Worm (Caenorhabditis elegans) whole organism, L4/young adult: ENCODE results near the gene Y43F8C.16.
"Not testable (repeated sequence)": the region's sequence is repeated elsewhere in the genome, so short reads cannot be mapped to it uniquely, and the experiment has no call there.

Experiments used
- W03F9.2 ChIP-seq: fragments of 150-350 bp; optimal IDR thresholded peaks from 2 replicates; lab custom pipeline; 2014; ENCODE audit warnings: missing biosample characterization, missing genetic modification characterization
- dao-5 ChIP-seq: sonication (generic microtip); optimal IDR thresholded peaks from 2 replicates; lab custom pipeline; 2016; ENCODE audit warnings: missing genotype, missing genetic modification characterization, moderate library complexity, missing compliant biosample characterization
- him-1 ChIP-seq: sonication (generic microtip); optimal IDR thresholded peaks from 2 replicates; lab custom pipeline; 2016; ENCODE audit warnings: missing genotype, missing genetic modification reagents, missing genetic modification characterization, missing compliant biosample characterization

The Y43F8C.16 gene

DNA sequence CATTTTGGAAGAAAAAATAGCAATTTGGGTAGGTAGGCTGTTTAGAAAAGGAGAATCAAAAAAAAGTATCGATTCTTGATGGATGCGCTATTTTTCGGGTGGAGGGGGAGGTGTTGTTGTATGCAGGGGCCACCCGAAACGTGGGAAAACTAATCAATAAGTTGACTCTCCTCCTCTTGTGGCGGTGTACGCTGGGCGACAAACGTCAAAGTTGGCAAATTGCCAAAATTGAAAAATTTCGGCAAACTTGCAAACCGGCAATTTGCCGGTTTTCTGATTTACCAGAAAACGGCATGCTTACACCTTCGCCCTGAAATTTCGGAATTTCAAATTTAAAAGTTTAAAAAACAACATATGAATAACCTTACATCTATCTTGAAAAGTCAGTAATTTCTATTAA, 25.7 kb upstream of the Y43F8C.16 start, which contains the start of gene W04E12.2:
Gene W04E12.2 (minus strand): TSS at position 101 of the 400 bp plus-strand sequence.
- no peak for TF ChIP-seq W03F9.2 (tag; lab: Kevin White, UChicago)

- no peak for TF ChIP-seq him-1 (tag; lab: Kevin White, UChicago)
- TF ChIP-seq W03F9.2 (tag; lab: Kevin White, UChicago) = no peak
- TF ChIP-seq dao-5 (tag; lab: Kevin White, UChicago) = no peak
These were observed 22.8 kb upstream of the Y43F8C.16 start, which contains the start of gene fbxa-131 for ce11 chrV:19738117-19738516. TSS of gene fbxa-131 (plus strand) at chrV:19738417.

ce11 chrV:19737458-19737857, 22.1 kb upstream of the Y43F8C.16 start, which contains the start of gene W04E12.7:
TSS of gene W04E12.7 (minus strand) at chrV:19737558.
- TF ChIP-seq W03F9.2 (tag; lab: Kevin White, UChicago) = no peak
- no peak for TF ChIP-seq him-1 (tag; lab: Kevin White, UChicago)
- TF ChIP-seq dao-5 (tag; lab: Kevin White, UChicago) = no peak

ce11 chrV:19733728-19734127, 18.4 kb upstream of the Y43F8C.16 start:
- no peak for TF ChIP-seq him-1 (tag; lab: Kevin White, UChicago)
- no peak for TF ChIP-seq W03F9.2 (tag; lab: Kevin White, UChicago)
- TF ChIP-seq dao-5 (tag; lab: Kevin White, UChicago) = no peak

DNA sequence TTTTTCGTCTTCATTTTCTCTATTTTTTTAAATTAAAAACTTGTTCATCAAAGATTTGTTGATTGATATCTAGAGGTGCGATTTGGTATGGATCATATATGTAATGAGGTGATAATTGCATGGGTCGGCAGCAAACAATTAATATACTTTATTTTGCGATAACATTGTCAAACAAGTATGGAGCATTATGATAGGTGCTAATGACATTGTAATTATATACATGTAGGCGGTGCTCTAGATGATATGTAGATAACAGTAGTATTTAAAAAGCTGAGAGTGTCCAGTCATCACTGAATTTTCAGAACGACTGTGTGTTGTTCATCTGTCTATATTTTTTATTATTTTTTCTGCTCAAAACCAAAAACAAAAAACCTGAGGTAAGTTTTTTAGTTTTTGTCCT, 15.0 kb upstream of the Y43F8C.16 start, which contains the start of gene Y116F11A.1:
Gene Y116F11A.1 (plus strand): TSS at position 301 of the 400 bp plus-strand sequence.
- TF ChIP-seq dao-5 (tag; lab: Kevin White, UChicago) = no peak
- TF ChIP-seq W03F9.2 (tag; lab: Kevin White, UChicago) = no peak
- no peak for TF ChIP-seq him-1 (tag; lab: Kevin White, UChicago)

DNA sequence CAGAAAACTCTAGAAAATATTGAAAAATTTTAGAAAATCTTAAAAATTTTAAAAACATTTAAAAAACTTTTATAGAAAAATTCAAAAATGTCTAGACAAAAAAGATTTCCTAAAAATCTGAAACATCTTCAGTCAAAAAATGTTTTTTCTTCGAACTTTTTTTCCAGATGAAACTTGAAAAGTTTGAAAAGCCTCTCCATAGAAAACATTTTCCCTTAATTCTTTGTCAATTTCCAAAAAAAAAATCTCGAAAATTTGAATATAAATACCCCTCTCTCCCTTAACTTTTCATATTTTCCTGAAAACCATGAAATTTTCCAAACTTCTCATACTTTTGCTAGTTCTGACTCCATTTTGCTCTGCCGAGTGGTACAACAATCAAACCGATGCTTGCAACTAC, 13.4 kb upstream of the Y43F8C.16 start, which contains the start of gene Y116F11A.3:
Gene Y116F11A.3 (plus strand): TSS at position 301 of the 400 bp plus-strand sequence.
- no peak for TF ChIP-seq W03F9.2 (tag; lab: Kevin White, UChicago)
- no peak for TF ChIP-seq dao-5 (tag; lab: Kevin White, UChicago)
- no peak for TF ChIP-seq him-1 (tag; lab: Kevin White, UChicago)

ce11 chrV:19727990-19728389, 12.7 kb upstream of the Y43F8C.16 start:
- no peak for TF ChIP-seq dao-5 (tag; lab: Kevin White, UChicago)
- TF ChIP-seq W03F9.2 (tag; lab: Kevin White, UChicago) = no peak
- no peak for TF ChIP-seq him-1 (tag; lab: Kevin White, UChicago)

DNA sequence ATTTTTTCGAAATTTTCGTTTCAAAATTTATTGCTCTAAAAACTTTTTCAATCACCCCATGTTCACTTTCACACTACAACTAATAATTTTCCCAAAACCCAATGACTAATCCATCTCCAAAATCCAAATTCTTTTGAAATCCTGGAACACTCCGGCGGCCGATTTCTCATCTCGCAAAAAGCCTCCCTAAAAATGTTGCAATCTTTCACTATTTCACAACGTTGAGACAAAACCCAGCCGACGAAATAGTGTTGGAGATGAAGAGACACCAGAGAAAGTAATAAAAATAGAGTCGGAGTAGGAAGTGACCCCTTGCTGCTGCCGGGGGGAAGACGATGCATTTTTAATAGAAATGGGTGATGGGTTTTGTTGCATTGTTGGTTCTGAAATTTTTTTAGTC, 9.3 kb upstream of the Y43F8C.16 start:
- no peak for TF ChIP-seq W03F9.2 (tag; lab: Kevin White, UChicago)
- no peak for TF ChIP-seq dao-5 (tag; lab: Kevin White, UChicago)
- TF ChIP-seq him-1 (tag; lab: Kevin White, UChicago) = no peak

DNA sequence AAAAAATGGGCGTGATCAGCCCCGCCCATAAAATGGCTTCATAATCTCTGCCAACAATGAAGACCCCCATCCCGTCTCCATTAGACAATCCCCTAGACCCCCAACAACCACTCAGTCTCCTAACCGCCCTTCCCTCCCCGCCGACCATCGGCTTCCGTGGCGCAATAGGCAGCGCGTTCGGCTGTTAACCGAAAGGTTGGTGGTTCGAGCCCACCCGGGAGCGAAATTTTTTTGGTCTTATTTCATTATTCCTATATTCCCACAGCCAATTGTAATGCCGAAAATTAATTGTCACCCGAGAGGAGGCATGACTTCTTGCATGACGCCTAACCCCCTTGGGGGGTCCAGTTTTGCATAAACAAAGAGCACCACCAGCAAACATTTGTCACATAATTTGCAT, 7.6 kb upstream of the Y43F8C.16 start:
- no peak for TF ChIP-seq him-1 (tag; lab: Kevin White, UChicago)
- no peak for TF ChIP-seq dao-5 (tag; lab: Kevin White, UChicago)
- TF ChIP-seq W03F9.2 (tag; lab: Kevin White, UChicago) = no peak

- TF ChIP-seq W03F9.2 (tag; lab: Kevin White, UChicago) (no peak), him-1 (tag; lab: Kevin White, UChicago) (no peak), dao-5 (tag; lab: Kevin White, UChicago) (no peak)
These were observed 3.9 kb upstream of the Y43F8C.16 start, which contains the start of gene Y116F11A.6 for ce11 chrV:19719253-19719652. TSS of gene Y116F11A.6 (plus strand) at chrV:19719553.

DNA sequence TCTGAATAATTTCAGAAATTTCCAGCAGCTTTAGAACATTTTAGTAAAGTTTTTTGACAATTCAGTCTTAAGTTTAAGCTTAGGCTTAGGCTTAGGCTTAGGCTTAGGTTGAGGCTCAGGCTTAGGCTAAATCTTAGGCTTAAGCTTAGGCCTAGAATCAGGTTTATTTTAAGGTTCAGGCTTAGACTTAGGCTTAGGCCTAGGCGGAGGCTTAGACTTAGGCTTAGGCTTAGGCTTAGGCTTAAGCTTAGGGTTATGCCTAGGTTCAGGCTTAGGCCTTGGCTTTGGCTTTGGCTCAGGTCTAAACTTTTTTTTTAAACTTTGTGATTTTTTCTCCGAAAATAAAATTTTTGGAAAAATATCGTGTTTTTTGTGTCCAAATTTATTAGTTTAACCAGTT, 3.3 kb upstream of the Y43F8C.16 start:
- no peak for TF ChIP-seq W03F9.2 (tag; lab: Kevin White, UChicago)
- TF ChIP-seq dao-5 (tag; lab: Kevin White, UChicago) = no peak
- TF ChIP-seq him-1 (tag; lab: Kevin White, UChicago) = no peak

- TF ChIP-seq W03F9.2 (tag; lab: Kevin White, UChicago) = no peak
- TF ChIP-seq dao-5 (tag; lab: Kevin White, UChicago) = no peak
- TF ChIP-seq him-1 (tag; lab: Kevin White, UChicago) = no peak
These were observed 2.6 kb upstream of the Y43F8C.16 start for ce11 chrV:19717933-19718332.

DNA sequence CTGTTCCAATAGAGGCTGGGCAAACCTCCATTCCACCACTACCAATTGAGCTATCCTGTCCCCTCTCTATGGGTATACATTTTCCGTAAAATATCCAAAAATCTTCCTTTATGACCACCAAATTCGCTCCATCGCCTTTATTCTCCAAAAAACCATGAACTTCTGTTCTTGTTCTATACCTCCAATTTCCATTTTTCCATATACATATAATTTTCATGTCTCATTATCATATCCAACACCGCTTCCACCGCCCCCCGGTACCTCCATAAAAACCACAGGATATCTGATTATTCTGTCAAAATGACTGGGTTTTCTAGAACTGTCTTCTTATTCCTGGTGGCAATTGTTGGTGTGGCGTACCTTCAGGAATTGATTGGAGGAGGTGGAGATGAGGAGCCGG, 528 bp upstream of the Y43F8C.16 start, which contains the start of gene Y43F8C.17:
Gene Y43F8C.17 (plus strand): TSS at position 301 of the 400 bp plus-strand sequence.
- no peak for TF ChIP-seq dao-5 (tag; lab: Kevin White, UChicago)
- no peak for TF ChIP-seq him-1 (tag; lab: Kevin White, UChicago)
- no peak for TF ChIP-seq W03F9.2 (tag; lab: Kevin White, UChicago)

DNA sequence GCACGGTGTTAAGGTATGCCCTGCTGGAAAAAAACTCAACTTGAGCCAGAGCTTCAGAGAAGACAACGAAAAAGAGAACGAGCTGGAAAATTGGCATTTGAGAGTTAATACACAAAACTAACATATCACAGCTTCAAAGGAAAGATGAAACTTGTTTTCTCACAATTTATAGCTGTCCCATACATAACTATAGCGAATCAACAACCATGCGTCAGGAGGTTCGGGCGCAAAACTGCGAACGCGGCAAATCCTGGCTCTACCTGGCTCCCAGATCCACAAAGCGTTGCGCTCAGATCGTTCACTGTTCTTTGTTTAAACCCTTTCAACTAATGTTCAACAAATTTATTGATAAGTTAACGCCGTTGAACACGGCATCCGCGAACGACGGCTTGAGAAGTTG, 3.7 kb downstream of the Y43F8C.16 start, which contains the start of gene Y43F8C.23:
Gene Y43F8C.23 (minus strand): TSS at position 101 of the 400 bp plus-strand sequence.
- not testable (repeated sequence) for TF ChIP-seq dao-5, him-1, W03F9.2 (tag; lab: Kevin White, UChicago)
